Worm (Caenorhabditis elegans) whole organism, mixed stage, embryonic: ENCODE data around the gene F14H8.4.

ENCODE experiments used
- ceh-83 ChIP-seq: fragments of 200-800 bp; sonication (Bioruptor generic); optimal IDR thresholded peaks from 2 replicates; lab custom pipeline; 2018; ENCODE audit warnings: mild to moderate bottlenecking, missing genetic modification characterization, missing compliant biosample characterization
- hlh-1 ChIP-seq: fragments of 150-350 bp; optimal IDR thresholded peaks from 2 replicates; lab custom pipeline; 2014; ENCODE audit warnings: missing biosample characterization, missing genetic modification reagents, missing genetic modification characterization
- lsy-2 ChIP-seq: fragments of 150-350 bp; optimal IDR thresholded peaks from 2 replicates; lab custom pipeline; 2014; ENCODE audit warnings: missing biosample characterization, missing genetic modification characterization
- nhr-12 ChIP-seq: fragments of 150-350 bp; optimal IDR thresholded peaks from 2 replicates; lab custom pipeline; 2014; ENCODE audit warnings: missing biosample characterization, missing genetic modification characterization
- sem-2 ChIP-seq: fragments of 200-800 bp; sonication (Bioruptor generic); optimal IDR thresholded peaks from 2 replicates; lab custom pipeline; 2018; ENCODE audit warnings: mild to moderate bottlenecking, missing genetic modification characterization, missing compliant biosample characterization
- snpc-4 ChIP-seq: fragments of 150-350 bp; optimal IDR thresholded peaks from 2 replicates; lab custom pipeline; 2014; ENCODE audit warnings: missing biosample characterization, missing genetic modification characterization

ce11 chrV:15016795-15017429, 6.7 kb upstream of the F14H8.4 start:
- TF ChIP-seq lsy-2 (tag; lab: Kevin White, UChicago) (no peak), snpc-4 (tag; lab: Kevin White, UChicago) (no peak), nhr-12 (tag; lab: Kevin White, UChicago) (no peak), hlh-1 (tag; lab: Kevin White, UChicago) (no peak), sem-2 (no peak), ceh-83 (GFP tag; lab: Kevin White, UChicago) (no peak)
